Worm (Caenorhabditis elegans) whole organism, midembryonic: Measurements from ENCODE around the gene K09H11.15.

Experiments used
- T22C8.4 ChIP-seq: fragments of 200-800 bp; sonication (Bioruptor generic); IDR thresholded peaks from 2 replicates; pipeline ENCODE4 v1.3.6; 2022; ENCODE audit warnings: missing genetic modification characterization, missing compliant biosample characterization
- cog-1 ChIP-seq: sonication (generic microtip); optimal IDR thresholded peaks from 2 replicates; lab custom pipeline; 2016; ENCODE audit warnings: missing genetic modification characterization, missing compliant biosample characterization
- flt-1 ChIP-seq: fragments of 200-800 bp; sonication (Bioruptor generic); IDR thresholded peaks from 2 replicates; pipeline ENCODE4 v1.3.6; 2022; ENCODE audit warnings: missing genetic modification characterization, missing compliant biosample characterization
- klf-2 ChIP-seq: fragments of 200-800 bp; sonication (Bioruptor generic); conservative IDR thresholded peaks from 2 replicates; pipeline ENCODE4 v1.3.6; 2022; ENCODE audit warnings: missing genetic modification reagents, missing genetic modification characterization, missing compliant biosample characterization
- med-1 ChIP-seq: sonication (generic microtip); optimal IDR thresholded peaks from 2 replicates; lab custom pipeline; 2017; ENCODE audit warnings: missing genetic modification characterization, mild to moderate bottlenecking, missing compliant biosample characterization, antibody characterized with exemption, missing genetic modification reagents; ENCODE audit not compliant: insufficient read depth
- ref-1 ChIP-seq: fragments of 200-800 bp; sonication (Bioruptor generic); conservative IDR thresholded peaks from 2 replicates; pipeline ENCODE4 v1.3.6; 2022; ENCODE audit warnings: missing genetic modification reagents, missing genetic modification characterization, missing compliant biosample characterization
- tab-1 ChIP-seq: fragments of 200-800 bp; sonication (Bioruptor generic); IDR thresholded peaks from 2 replicates; pipeline ENCODE4 v1.3.6; 2022; ENCODE audit warnings: missing genetic modification characterization, missing compliant biosample characterization
- ztf-23 ChIP-seq: fragments of 200-800 bp; sonication (Bioruptor generic); IDR thresholded peaks from 2 replicates; pipeline ENCODE4 v1.3.6; 2022; ENCODE audit warnings: missing genetic modification reagents, missing genetic modification characterization, missing compliant biosample characterization
- ztf-29 ChIP-seq: fragments of 200-800 bp; sonication (Bioruptor generic); IDR thresholded peaks from 2 replicates; pipeline ENCODE4 v1.3.6; 2022; ENCODE audit warnings: missing genetic modification reagents, missing genetic modification characterization, missing compliant biosample characterization

K09H11.15 gene

DNA sequence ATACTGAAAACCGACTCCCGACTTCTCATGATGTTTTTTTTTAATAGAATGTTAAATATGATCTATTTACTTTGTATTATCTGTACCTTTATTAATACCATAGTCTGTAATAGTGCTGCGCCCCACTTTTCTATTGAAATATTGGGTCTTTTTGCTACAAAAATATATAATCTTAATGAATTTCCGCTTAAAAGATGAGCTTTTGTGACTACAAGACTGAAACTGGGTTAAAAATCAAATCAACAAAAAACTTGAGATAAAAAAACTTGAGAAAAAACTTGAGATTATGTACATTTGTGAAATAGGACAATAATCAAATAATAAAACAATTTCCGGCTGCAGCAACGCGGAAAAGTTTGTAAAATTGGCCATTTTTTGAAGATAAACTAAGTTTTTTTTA lies at the start of gene K09H11.15:
K09H11.15 (minus strand) TSS at position 101 of the 400 bp plus-strand sequence.
- TF ChIP-seq cog-1 (tag; lab: Kevin White, UChicago) (no peak), ref-1 (no peak), T22C8.4 (GFP tag; lab: Robert Waterston, UW) (no peak), med-1 (GFP tag; lab: Kevin White, UChicago) (no peak), ztf-23 (no peak), klf-2 (GFP tag; lab: Robert Waterston, UW) (no peak), tab-1 (GFP tag; lab: Robert Waterston, UW) (no peak), flt-1 (no peak), ztf-29 (GFP tag; lab: Robert Waterston, UW) (no peak)

DNA sequence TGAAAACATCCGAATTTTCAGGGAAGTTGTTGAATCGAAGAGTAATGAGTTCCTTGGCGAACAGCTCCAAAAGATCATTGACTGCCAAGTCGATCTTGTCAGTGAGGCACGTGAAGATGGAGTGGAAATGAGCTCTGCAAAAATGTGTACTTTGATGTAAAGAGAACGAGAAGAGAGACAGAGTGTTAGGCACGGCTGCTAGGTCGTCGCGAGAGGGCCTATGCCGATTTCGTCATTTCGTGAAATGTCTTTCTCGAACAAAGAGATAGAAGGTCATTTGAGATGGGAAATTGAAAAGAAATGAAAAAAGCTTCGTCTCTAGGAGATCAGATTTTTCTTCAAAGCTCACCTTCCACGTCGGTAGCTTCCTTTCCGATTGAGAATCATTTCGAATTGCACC lies 49.3 kb upstream of the K09H11.15 start:
- TF ChIP-seq ztf-23, result peak; percentile 34; the same call in 1 of the 2 replicates
- no peak for TF ChIP-seq T22C8.4 (GFP tag; lab: Robert Waterston, UW)

DNA sequence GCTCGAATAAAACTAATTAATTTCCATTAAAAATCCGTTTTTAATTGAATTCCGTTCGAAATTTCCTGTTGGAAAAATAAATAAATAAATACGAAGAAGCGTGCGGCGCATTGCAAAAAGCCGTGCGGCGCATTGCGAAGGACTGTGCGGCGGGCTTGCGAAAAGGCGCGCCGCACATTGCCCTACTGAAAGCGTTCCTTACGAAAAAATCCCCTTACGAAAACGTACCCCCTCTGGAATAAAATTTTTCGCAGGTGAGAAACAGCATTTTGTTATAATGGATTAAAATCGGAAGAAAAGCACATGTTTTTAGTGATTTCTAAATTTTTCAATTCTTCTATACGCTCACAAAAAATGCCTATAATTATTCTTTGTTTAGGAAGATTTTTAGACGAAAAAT lies 47.5 kb upstream of the K09H11.15 start:
- peak; percentile 64 for TF ChIP-seq klf-2 (GFP tag; lab: Robert Waterston, UW)
- TF ChIP-seq ztf-23, result peak; percentile 74
- TF ChIP-seq T22C8.4 (GFP tag; lab: Robert Waterston, UW), result peak; percentile 35; the same call in 1 of the 2 replicates
- peak; percentile 59; the same call in 1 of the 2 replicates for TF ChIP-seq flt-1
- TF ChIP-seq tab-1 (GFP tag; lab: Robert Waterston, UW), result peak; percentile 67; the same call in 1 of the 2 replicates

DNA sequence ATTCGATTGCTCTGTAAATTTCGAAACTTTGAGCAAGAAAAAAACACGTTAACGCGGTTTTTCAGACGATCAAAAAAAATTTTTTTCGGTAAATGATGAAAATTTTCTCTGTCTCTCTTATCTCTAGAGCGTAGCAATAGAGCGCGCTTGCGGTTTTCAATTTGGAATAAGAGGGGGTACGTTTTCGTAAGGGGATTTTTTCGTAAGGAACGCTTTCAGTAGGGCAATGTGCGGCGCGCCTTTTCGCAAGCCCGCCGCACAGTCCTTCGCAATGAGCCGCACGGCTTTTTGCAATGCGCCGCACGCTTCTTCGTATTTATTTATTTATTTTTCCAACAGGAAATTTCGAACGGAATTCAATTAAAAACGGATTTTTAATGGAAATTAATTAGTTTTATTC lies 46.3 kb upstream of the K09H11.15 start, which contains the start of gene F44E7.4:
F44E7.4 (minus strand) TSS at position 13 of the 400 bp plus-strand sequence.
- peak; percentile 88 for TF ChIP-seq tab-1 (GFP tag; lab: Robert Waterston, UW)
- TF ChIP-seq ztf-29 (GFP tag; lab: Robert Waterston, UW), result peak; percentile 73
- peak; percentile 82 for TF ChIP-seq klf-2 (GFP tag; lab: Robert Waterston, UW)
- TF ChIP-seq ref-1, result peak; percentile 67
- TF ChIP-seq T22C8.4 (GFP tag; lab: Robert Waterston, UW), result peak; percentile 62
- TF ChIP-seq ztf-23, result peak; percentile 93
- TF ChIP-seq flt-1, result peak; percentile 92

DNA sequence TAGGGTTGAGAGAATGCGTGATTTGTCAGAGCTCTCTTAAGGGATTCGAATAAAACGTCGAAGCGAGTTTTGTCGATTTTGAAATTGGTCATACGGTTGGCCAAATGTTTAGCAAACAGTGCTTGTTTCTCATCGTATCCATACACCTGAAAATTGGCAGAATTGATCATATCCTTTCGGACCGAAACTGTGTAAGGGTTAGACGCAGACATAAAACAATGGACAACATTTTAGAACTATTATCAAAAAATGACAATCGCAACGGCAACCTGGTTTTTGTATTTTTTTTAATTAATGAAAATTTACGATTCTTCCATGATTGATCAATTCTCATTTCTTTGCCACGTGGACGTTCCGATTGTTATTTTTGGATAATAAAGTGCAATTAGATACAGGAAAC lies 43.5 kb upstream of the K09H11.15 start:
- TF ChIP-seq T22C8.4 (GFP tag; lab: Robert Waterston, UW), result no peak
- no peak for TF ChIP-seq tab-1 (GFP tag; lab: Robert Waterston, UW)
- TF ChIP-seq med-1 (GFP tag; lab: Kevin White, UChicago), result no peak
- no peak for TF ChIP-seq ztf-23
- TF ChIP-seq ztf-29 (GFP tag; lab: Robert Waterston, UW), result no peak
- no peak for TF ChIP-seq ref-1
- TF ChIP-seq klf-2 (GFP tag; lab: Robert Waterston, UW), result no peak
- TF ChIP-seq flt-1, result no peak
- TF ChIP-seq cog-1 (tag; lab: Kevin White, UChicago), result no peak

DNA sequence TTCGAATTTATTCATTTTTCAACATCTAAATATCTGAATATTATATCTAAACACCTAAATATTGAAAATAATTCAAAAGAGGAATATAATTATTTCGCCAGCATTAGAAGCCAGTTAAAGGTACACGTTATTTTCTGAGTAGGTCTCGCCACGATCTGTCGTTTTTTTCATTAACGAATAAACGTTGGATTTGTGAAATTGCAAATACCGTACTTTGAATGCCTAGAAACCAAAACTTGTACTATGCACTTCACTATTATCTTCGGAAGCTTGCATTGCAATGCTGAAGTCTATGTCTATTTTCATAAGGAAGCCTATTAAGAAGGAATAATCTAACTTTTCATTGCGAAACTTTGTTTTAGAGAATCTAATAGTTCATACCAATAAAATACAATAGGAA lies 41.8 kb upstream of the K09H11.15 start:
- TF ChIP-seq ztf-23 (no peak), ref-1 (no peak), tab-1 (GFP tag; lab: Robert Waterston, UW) (no peak), T22C8.4 (GFP tag; lab: Robert Waterston, UW) (no peak), flt-1 (no peak), klf-2 (GFP tag; lab: Robert Waterston, UW) (no peak), cog-1 (tag; lab: Kevin White, UChicago) (no peak), med-1 (GFP tag; lab: Kevin White, UChicago) (no peak), ztf-29 (GFP tag; lab: Robert Waterston, UW) (no peak)

DNA sequence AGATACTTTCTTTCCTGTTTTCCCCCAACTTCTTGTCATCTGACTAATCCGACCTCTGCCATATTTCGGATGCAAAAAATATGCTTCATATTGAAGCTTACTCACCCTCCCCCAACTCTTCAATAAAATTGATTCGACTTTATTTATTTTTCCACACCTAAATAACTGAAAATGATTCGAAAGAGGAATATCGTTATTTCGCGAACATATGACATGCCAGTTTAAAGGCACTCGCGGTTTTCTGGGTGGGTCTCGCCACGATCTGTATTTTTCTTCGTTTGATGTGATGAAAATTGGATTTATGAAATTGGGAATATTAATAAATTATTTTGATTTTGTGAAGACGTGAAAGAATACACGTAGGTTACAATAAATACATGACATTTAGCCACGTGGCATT lies 40.9 kb upstream of the K09H11.15 start, which contains the start of gene F44E7.3:
F44E7.3 (plus strand) TSS at position 319 of the 400 bp plus-strand sequence.
- TF ChIP-seq ztf-29 (GFP tag; lab: Robert Waterston, UW) (no peak), cog-1 (tag; lab: Kevin White, UChicago) (no peak), med-1 (GFP tag; lab: Kevin White, UChicago) (no peak)

DNA sequence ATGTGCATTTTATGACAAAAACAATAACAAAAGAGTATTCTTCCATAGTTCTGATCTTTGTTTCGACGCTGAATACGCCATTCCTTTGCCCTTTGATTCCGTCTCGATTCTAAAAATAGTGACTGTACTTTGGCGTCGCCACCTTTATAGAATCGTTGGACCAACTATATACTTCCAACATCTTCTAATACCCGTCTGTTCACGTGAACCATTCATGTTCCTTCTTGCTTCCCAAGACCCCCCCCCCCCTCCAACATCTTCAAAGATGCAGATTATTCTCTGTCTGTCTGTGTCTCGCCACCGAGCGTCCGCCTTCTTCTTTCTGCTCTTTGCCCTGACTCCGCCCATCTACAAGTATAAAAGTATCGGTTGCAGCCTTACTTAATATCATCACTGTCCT lies 39.3 kb upstream of the K09H11.15 start:
- no peak for TF ChIP-seq med-1 (GFP tag; lab: Kevin White, UChicago)
- TF ChIP-seq ztf-23, result no peak
- no peak for TF ChIP-seq ref-1
- TF ChIP-seq ztf-29 (GFP tag; lab: Robert Waterston, UW), result no peak

DNA sequence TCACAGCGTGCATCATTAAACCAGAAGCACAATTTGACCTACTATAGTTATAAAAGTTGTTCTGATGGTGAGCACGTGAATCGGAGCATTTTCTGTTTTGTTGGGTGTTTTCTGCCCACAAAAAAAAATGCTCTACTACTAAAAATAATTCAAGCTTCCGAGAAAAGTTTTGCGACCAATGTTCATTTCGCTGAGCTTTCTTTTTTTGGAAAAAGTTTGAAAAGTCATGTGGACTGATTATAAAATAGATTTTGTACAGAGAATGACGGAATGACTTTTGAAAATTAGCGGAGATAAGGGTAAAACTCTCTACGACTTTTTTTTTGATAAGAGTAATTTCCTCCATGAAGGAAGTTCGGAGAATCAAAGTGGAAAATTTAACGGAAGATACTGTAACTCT lies 38.8 kb upstream of the K09H11.15 start:
- TF ChIP-seq flt-1, result no peak
- no peak for TF ChIP-seq T22C8.4 (GFP tag; lab: Robert Waterston, UW)
- no peak for TF ChIP-seq med-1 (GFP tag; lab: Kevin White, UChicago)
- TF ChIP-seq klf-2 (GFP tag; lab: Robert Waterston, UW), result no peak
- no peak for TF ChIP-seq ztf-23

DNA sequence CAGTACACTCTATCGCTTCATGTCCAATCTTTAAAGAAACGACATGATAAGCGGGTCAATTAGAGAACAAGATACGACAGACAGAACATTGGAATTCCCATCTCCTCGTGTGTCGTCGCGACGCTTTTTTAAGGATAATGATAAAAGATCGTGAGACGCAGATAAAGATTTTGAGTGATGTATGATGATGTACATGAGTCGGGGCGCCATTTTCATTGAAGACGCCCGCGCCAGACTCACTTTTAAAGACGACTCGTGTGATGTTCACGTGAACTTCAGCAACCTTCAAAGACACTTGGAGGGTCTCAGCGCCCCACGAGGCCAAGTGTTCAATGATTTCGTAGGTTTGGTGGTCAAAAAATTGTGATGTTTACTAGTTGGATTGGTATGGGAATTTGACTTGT lies 37.6 kb upstream of the K09H11.15 start:
- TF ChIP-seq T22C8.4 (GFP tag; lab: Robert Waterston, UW) (no peak), med-1 (GFP tag; lab: Kevin White, UChicago) (no peak), ztf-23 (no peak)

DNA sequence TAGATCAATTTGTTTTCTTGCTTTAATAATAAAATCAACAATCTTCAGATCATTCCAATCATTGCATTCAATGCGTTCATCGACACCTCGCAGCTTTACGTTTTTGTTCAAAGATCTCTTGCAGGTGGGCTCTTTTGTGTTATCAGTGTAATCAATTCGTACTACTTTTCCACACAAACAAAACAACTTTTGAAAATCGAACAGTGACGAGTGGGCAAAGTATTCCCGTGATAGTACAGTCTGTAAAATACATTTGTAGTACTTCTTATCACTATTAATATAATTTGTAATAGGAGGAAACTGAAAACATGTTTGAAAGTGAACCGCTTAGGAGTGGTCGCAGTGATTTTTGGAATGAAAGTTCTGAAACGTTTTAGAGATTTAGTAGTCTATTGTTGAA lies 34.4 kb upstream of the K09H11.15 start, which contains the start of gene pgph-2:
pgph-2 (plus strand) TSS at position 47 of the 400 bp plus-strand sequence.
- TF ChIP-seq cog-1 (tag; lab: Kevin White, UChicago) (no peak), ztf-29 (GFP tag; lab: Robert Waterston, UW) (no peak), T22C8.4 (GFP tag; lab: Robert Waterston, UW) (no peak), ref-1 (no peak), flt-1 (no peak), klf-2 (GFP tag; lab: Robert Waterston, UW) (no peak)
